Fruit fly (Drosophila melanogaster) whole organism, embryonic: ENCODE measurements around the gene Bmcp.

Experiments used
- Atf6 ChIP-seq: fragments of 200-800 bp; sonication (Bioruptor generic); IDR thresholded peaks from 2 replicates; pipeline ENCODE4 v1.3.6; 2022; ENCODE audit warnings: missing biosample characterization, missing genetic modification characterization
- BEAF-32 ChIP-seq: fragments of 200-800 bp; sonication (Bioruptor generic); optimal IDR thresholded peaks from 3 replicates; lab custom pipeline; 2017; ENCODE audit warnings: missing biosample characterization, missing genetic modification characterization, mild to moderate bottlenecking, moderate library complexity, missing genetic modification reagents
- C15 ChIP-seq: fragments of 200-800 bp; sonication (Bioruptor generic); IDR thresholded peaks from 3 replicates; pipeline ENCODE4 v1.3.6; 2022; ENCODE audit warnings: missing biosample characterization, missing genetic modification characterization
- CG10209 ChIP-seq: fragments of 200-800 bp; sonication (Bioruptor generic); optimal IDR thresholded peaks from 3 replicates; lab custom pipeline; 2017; ENCODE audit warnings: missing biosample characterization, mild to moderate bottlenecking, missing genetic modification characterization, missing genetic modification reagents
- CG10543 ChIP-seq: fragments of 200-800 bp; sonication (Bioruptor generic); optimal IDR thresholded peaks from 3 replicates; lab custom pipeline; 2017; ENCODE audit warnings: missing biosample characterization, mild to moderate bottlenecking, missing genetic modification characterization, moderate library complexity
- CG12104 ChIP-seq: fragments of 200-800 bp; sonication (Bioruptor generic); optimal IDR thresholded peaks from 3 replicates; lab custom pipeline; 2016; ENCODE audit warnings: missing biosample characterization, missing genetic modification characterization
- CG12219 ChIP-seq: fragments of 200-800 bp; sonication (Bioruptor generic); optimal IDR thresholded peaks from 3 replicates; lab custom pipeline; 2018; ENCODE audit warnings: missing biosample characterization, mild to moderate bottlenecking, missing genetic modification characterization
- CG12299 ChIP-seq: fragments of 200-800 bp; sonication (Bioruptor generic); optimal IDR thresholded peaks from 2 replicates; lab custom pipeline; 2018; ENCODE audit warnings: missing biosample characterization, mild to moderate bottlenecking, missing genetic modification characterization
- CG1529 ChIP-seq: fragments of 200-800 bp; sonication (Bioruptor generic); optimal IDR thresholded peaks from 3 replicates; lab custom pipeline; 2018; ENCODE audit warnings: missing biosample characterization, missing genetic modification characterization
- CG17361 ChIP-seq: fragments of 200-800 bp; sonication (Bioruptor generic); IDR thresholded peaks from 3 replicates; pipeline ENCODE4 v1.3.6; 2022; ENCODE audit warnings: missing biosample characterization, missing genetic modification characterization
- CG18476 ChIP-seq: fragments of 200-800 bp; sonication (Bioruptor generic); optimal IDR thresholded peaks from 2 replicates; lab custom pipeline; 2016; ENCODE audit warnings: missing biosample characterization, mild to moderate bottlenecking, missing genetic modification characterization
- CG18599 ChIP-seq: fragments of 200-800 bp; sonication (Bioruptor generic); optimal IDR thresholded peaks from 3 replicates; lab custom pipeline; 2017; ENCODE audit warnings: missing biosample characterization, missing genetic modification characterization, mild to moderate bottlenecking, moderate library complexity, missing genetic modification reagents
- CG2889 ChIP-seq: fragments of 200-800 bp; sonication (Bioruptor generic); IDR thresholded peaks from 3 replicates; pipeline ENCODE4 v1.3.6; 2022; ENCODE audit warnings: missing biosample characterization, missing genetic modification characterization
- CG3163 ChIP-seq: fragments of 200-800 bp; sonication (Bioruptor generic); optimal IDR thresholded peaks from 3 replicates; lab custom pipeline; 2016; ENCODE audit warnings: missing biosample characterization, missing genetic modification characterization
- CG32767 ChIP-seq: fragments of 200-800 bp; sonication (Bioruptor generic); IDR thresholded peaks from 2 replicates; pipeline ENCODE4 v1.3.6; 2022; ENCODE audit warnings: missing biosample characterization, missing genetic modification characterization
- CG3407 ChIP-seq: fragments of 200-800 bp; sonication (Bioruptor generic); optimal IDR thresholded peaks from 2 replicates; lab custom pipeline; 2018; ENCODE audit warnings: missing biosample characterization, mild to moderate bottlenecking, missing genetic modification characterization
- CG6689 ChIP-seq: fragments of 200-800 bp; sonication (Bioruptor generic); IDR thresholded peaks from 2 replicates; pipeline ENCODE4 v1.3.6; 2022; ENCODE audit warnings: missing biosample characterization, missing genetic modification characterization
- CG6765 ChIP-seq: fragments of 200-800 bp; sonication (Bioruptor generic); optimal IDR thresholded peaks from 3 replicates; lab custom pipeline; 2017; ENCODE audit warnings: missing biosample characterization, mild to moderate bottlenecking, missing genetic modification characterization
- CG7372 ChIP-seq: fragments of 200-800 bp; sonication (Bioruptor generic); IDR thresholded peaks from 2 replicates; pipeline ENCODE4 v1.3.6; 2022; ENCODE audit warnings: missing biosample characterization, missing genetic modification characterization
- CG8765 ChIP-seq: fragments of 200-800 bp; sonication (Bioruptor generic); IDR thresholded peaks from 2 replicates; pipeline ENCODE4 v1.3.6; 2022; ENCODE audit warnings: missing biosample characterization, missing genetic modification characterization
- CG8924 ChIP-seq: fragments of 200-800 bp; optimal IDR thresholded peaks from 3 replicates; lab custom pipeline; 2019; ENCODE audit warnings: missing biosample characterization, mild to moderate bottlenecking, missing genetic modification characterization, moderate library complexity
- CG9609 ChIP-seq: fragments of 200-800 bp; sonication (Bioruptor generic); optimal IDR thresholded peaks from 3 replicates; lab custom pipeline; 2016; ENCODE audit warnings: missing biosample characterization, missing genetic modification characterization
- CG9932 ChIP-seq: fragments of 200-800 bp; sonication (Bioruptor generic); IDR thresholded peaks from 2 replicates; pipeline ENCODE4 v1.3.6; 2022; ENCODE audit warnings: missing biosample characterization, missing genetic modification characterization
- ERR ChIP-seq: fragments of 200-800 bp; sonication (Bioruptor generic); optimal IDR thresholded peaks from 2 replicates; lab custom pipeline; 2016; ENCODE audit warnings: missing biosample characterization, missing genetic modification characterization
- Ets97D ChIP-seq: fragments of 200-800 bp; sonication (Bioruptor generic); optimal IDR thresholded peaks from 3 replicates; lab custom pipeline; 2016; ENCODE audit warnings: missing biosample characterization, missing genetic modification characterization
- Hand ChIP-seq: fragments of 200-800 bp; sonication (Bioruptor generic); optimal IDR thresholded peaks from 2 replicates; lab custom pipeline; 2017; ENCODE audit warnings: mild to moderate bottlenecking, missing biosample characterization, missing genetic modification reagents, missing genetic modification characterization
- HmgZ ChIP-seq: fragments of 200-800 bp; sonication (Bioruptor generic); optimal IDR thresholded peaks from 2 replicates; lab custom pipeline; 2018; ENCODE audit warnings: missing biosample characterization, mild to moderate bottlenecking, missing genetic modification characterization
- MESR4 ChIP-seq: fragments of 200-800 bp; sonication (Bioruptor generic); optimal IDR thresholded peaks from 2 replicates; lab custom pipeline; 2018; ENCODE audit warnings: missing biosample characterization, mild to moderate bottlenecking, missing genetic modification characterization, moderate library complexity
- Six4 ChIP-seq: fragments of 200-800 bp; sonication (Bioruptor generic); optimal IDR thresholded peaks from 2 replicates; lab custom pipeline; 2016; ENCODE audit warnings: missing biosample characterization, missing genetic modification characterization
- Sry-δ ChIP-seq: fragments of 200-800 bp; sonication (Bioruptor generic); optimal IDR thresholded peaks from 2 replicates; lab custom pipeline; 2016; ENCODE audit warnings: missing biosample characterization, missing genetic modification characterization
- bsh ChIP-seq, 2 experiments: fragments of 200-800 bp; sonication (Bioruptor generic); optimal IDR thresholded peaks; 2 replicates each; lab custom pipeline; 2017 to 2018; ENCODE audit warnings: mild to moderate bottlenecking in 2 of 2, missing biosample characterization in 2 of 2, missing genetic modification characterization in 2 of 2, moderate library complexity in 1 of 2
- cato ChIP-seq: fragments of 200-800 bp; sonication (Bioruptor generic); optimal IDR thresholded peaks from 2 replicates; lab custom pipeline; 2016; ENCODE audit warnings: missing biosample characterization, missing genetic modification characterization, borderline replicate concordance
- chinmo ChIP-seq: fragments of 200-800 bp; sonication (Bioruptor generic); IDR thresholded peaks from 4 replicates; pipeline ENCODE4 v1.3.6; 2022; ENCODE audit warnings: missing biosample characterization, missing genetic modification characterization; ENCODE audit not compliant: partially characterized antibody
- dan ChIP-seq: fragments of 200-800 bp; sonication (Bioruptor generic); IDR thresholded peaks from 2 replicates; pipeline ENCODE4 v1.3.6; 2022; ENCODE audit warnings: missing biosample characterization, missing genetic modification characterization
- fu2 ChIP-seq: fragments of 200-800 bp; sonication (Bioruptor generic); optimal IDR thresholded peaks from 2 replicates; lab custom pipeline; 2016; ENCODE audit warnings: missing biosample characterization, missing genetic modification characterization
- ind ChIP-seq: fragments of 200-800 bp; sonication (Bioruptor generic); optimal IDR thresholded peaks from 3 replicates; lab custom pipeline; 2016; ENCODE audit warnings: missing biosample characterization, missing genetic modification characterization
- kni ChIP-seq: fragments of 200-800 bp; sonication (Bioruptor generic); optimal IDR thresholded peaks from 3 replicates; lab custom pipeline; 2017; ENCODE audit warnings: mild to moderate bottlenecking, missing biosample characterization, missing genetic modification reagents, missing genetic modification characterization
- nmo ChIP-seq: fragments of 200-800 bp; sonication (Bioruptor generic); optimal IDR thresholded peaks from 2 replicates; lab custom pipeline; 2018; ENCODE audit warnings: missing biosample characterization, mild to moderate bottlenecking, missing genetic modification characterization, moderate library complexity
- nom ChIP-seq: fragments of 200-800 bp; sonication (Bioruptor generic); optimal IDR thresholded peaks from 2 replicates; lab custom pipeline; 2017; ENCODE audit warnings: missing biosample characterization, missing genetic modification characterization, mild to moderate bottlenecking, moderate library complexity, missing genetic modification reagents
- oc ChIP-seq: fragments of 200-800 bp; sonication (Bioruptor generic); optimal IDR thresholded peaks from 2 replicates; lab custom pipeline; 2018; ENCODE audit warnings: missing biosample characterization, mild to moderate bottlenecking, missing genetic modification characterization, moderate library complexity
- prd ChIP-seq, 3 experiments: fragments of >200 bp in 2 of 3; fragments of 200-800 bp in 1 of 3; sonication (Bioruptor generic) in 1 of 3; optimal IDR thresholded peaks in 2 of 3; IDR thresholded peaks in 1 of 3; 2 replicates in 2 of 3; 3 replicates in 1 of 3; pipeline versions ENCODE4 v1.3.6 to Lab custom; 2017 to 2022; ENCODE audit warnings: missing biosample characterization in 1 of 3, missing genetic modification characterization in 1 of 3
- repo ChIP-seq: fragments of 200-800 bp; sonication (Bioruptor generic); optimal IDR thresholded peaks from 2 replicates; lab custom pipeline; 2016; ENCODE audit warnings: missing biosample characterization, missing genetic modification characterization
- salm ChIP-seq: fragments of 200-800 bp; sonication (Bioruptor generic); optimal IDR thresholded peaks from 2 replicates; lab custom pipeline; 2018; ENCODE audit warnings: missing biosample characterization, mild to moderate bottlenecking, missing genetic modification characterization
- sna ChIP-seq: fragments of 200-800 bp; sonication (Bioruptor generic); IDR thresholded peaks from 2 replicates; pipeline ENCODE4 v1.3.6; 2022; ENCODE audit warnings: missing biosample characterization, missing genetic modification characterization; ENCODE audit not compliant: partially characterized antibody
- so ChIP-seq: fragments of 200-800 bp; sonication (Bioruptor generic); IDR thresholded peaks from 3 replicates; pipeline ENCODE4 v1.3.6; 2022; ENCODE audit warnings: missing biosample characterization, missing genetic modification characterization
- sqz ChIP-seq: fragments of 200-800 bp; sonication (Bioruptor generic); optimal IDR thresholded peaks from 3 replicates; lab custom pipeline; 2018; ENCODE audit warnings: missing biosample characterization, mild to moderate bottlenecking, missing genetic modification characterization
- ssp ChIP-seq: fragments of 200-800 bp; sonication (Bioruptor generic); IDR thresholded peaks from 2 replicates; pipeline ENCODE4 v1.3.6; 2022; ENCODE audit warnings: missing biosample characterization, missing genetic modification characterization
- tap ChIP-seq: fragments of 200-800 bp; optimal IDR thresholded peaks from 3 replicates; lab custom pipeline; 2019; ENCODE audit warnings: missing biosample characterization, mild to moderate bottlenecking, missing genetic modification characterization, moderate library complexity
- toy ChIP-seq: fragments of 200-800 bp; sonication (Bioruptor generic); IDR thresholded peaks from 2 replicates; pipeline ENCODE4 v1.3.6; 2022; ENCODE audit warnings: missing biosample characterization, missing genetic modification characterization
- zfh2 ChIP-seq: fragments of 200-800 bp; sonication (Bioruptor generic); optimal IDR thresholded peaks from 2 replicates; lab custom pipeline; 2016; ENCODE audit warnings: missing biosample characterization, missing genetic modification characterization

Bmcp gene

DNA sequence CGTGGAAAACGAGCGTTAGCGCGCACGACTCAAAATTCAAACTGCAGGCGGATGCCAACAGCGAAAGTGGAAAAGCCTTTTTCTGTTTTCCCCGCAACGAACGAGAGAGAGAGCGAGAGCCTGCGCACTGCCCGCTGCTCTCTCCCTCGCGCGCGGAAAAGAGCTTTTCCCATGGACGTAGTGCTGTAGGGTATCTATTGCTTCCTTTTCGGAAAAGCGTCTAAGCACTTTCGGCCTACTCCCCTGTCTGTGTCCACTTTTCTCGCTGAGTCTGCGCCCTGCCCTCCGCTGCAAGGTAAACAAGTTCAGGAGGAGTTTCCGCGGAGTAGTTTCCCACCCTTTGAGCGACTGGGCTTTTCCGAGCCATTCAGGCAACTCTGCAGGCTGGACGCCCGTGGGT is 40.4 kb upstream of the Bmcp start, which contains the start of gene CG32085 (continued):
- TF ChIP-seq prd (optimal IDR thresholded peaks at IDR 0.05; lab: Kevin White, UChicago) = no peak
- peak; percentile 55 for TF ChIP-seq prd (GFP tag; IDR thresholded peaks at IDR 0.05; lab: Robert Waterston, UW)
- TF ChIP-seq Sry-δ (GFP tag; lab: Kevin White, UChicago) = peak; percentile 6
- TF ChIP-seq bsh (GFP tag; optimal IDR thresholded peaks at IDR 0.05; lab: Kevin White, UChicago) = no peak
- TF ChIP-seq CG18476 (GFP tag; lab: Kevin White, UChicago) = no peak
- 0 out of 2 replicates have a peak, but pooled peaks have one; percentile 20 for TF ChIP-seq CG32767 (GFP tag; lab: Robert Waterston, UW)
- peak; percentile 37; the same call in 1 of the 2 replicates for TF ChIP-seq CG7372 (GFP tag; lab: Robert Waterston, UW)
- no peak for TF ChIP-seq nom (GFP tag; lab: Kevin White, UChicago)
- no peak for TF ChIP-seq CG8765 (GFP tag; lab: Robert Waterston, UW)
- TF ChIP-seq Atf6 = peak; percentile 66
- TF ChIP-seq dan = no peak; the same call in 1 of the 2 replicates
- peak; percentile 91 for TF ChIP-seq CG18599
- TF ChIP-seq Hand (GFP tag; lab: Kevin White, UChicago) = peak; percentile 62
- peak; percentile 0 for TF ChIP-seq kni (GFP tag; lab: Kevin White, UChicago)
- TF ChIP-seq sqz (GFP tag; lab: Kevin White, UChicago) = no peak
- TF ChIP-seq sna (GFP tag; lab: Robert Waterston, UW) = no peak
- peak; percentile 28 for TF ChIP-seq ERR
- TF ChIP-seq repo (GFP tag; lab: Kevin White, UChicago) = peak; percentile 28
- no peak for TF ChIP-seq so (GFP tag; lab: Robert Waterston, UW)
- peak; percentile 17 for TF ChIP-seq Ets97D (GFP tag; lab: Kevin White, UChicago)
- no peak for TF ChIP-seq CG3407
- peak; percentile 68 for TF ChIP-seq ind (GFP tag; lab: Kevin White, UChicago)
- 0 out of 3 replicates have a peak, but pooled peaks have one; percentile 59 for TF ChIP-seq CG2889 (GFP tag; lab: Robert Waterston, UW)
- peak; percentile 38 for TF ChIP-seq HmgZ (tag; lab: Kevin White, UChicago)
- peak; percentile 17 for TF ChIP-seq CG3163 (GFP tag; lab: Kevin White, UChicago)
- TF ChIP-seq CG12219 = peak; percentile 13
- TF ChIP-seq cato (GFP tag; lab: Kevin White, UChicago) = no peak
- TF ChIP-seq CG6765 = peak; percentile 50
- TF ChIP-seq CG8924 (tag; lab: Kevin White, UChicago) = peak; percentile 35
- TF ChIP-seq nmo = no peak
- no peak for TF ChIP-seq MESR4 (GFP tag; lab: Kevin White, UChicago)
- TF ChIP-seq CG1529 = no peak
- TF ChIP-seq CG6689 (GFP tag; lab: Robert Waterston, UW) = 0 out of 2 replicates have a peak, but pooled peaks have one; percentile 30
- 0 out of 3 replicates have a peak, but pooled peaks have one; percentile 37 for TF ChIP-seq C15 (GFP tag; lab: Robert Waterston, UW)
- peak; percentile 71; the same call in 2 of the 4 replicates for TF ChIP-seq chinmo (GFP tag; lab: Robert Waterston, UW)
- peak; percentile 84 for TF ChIP-seq CG9932
- no peak for TF ChIP-seq tap (tag; lab: Kevin White, UChicago)
- TF ChIP-seq zfh2 (GFP tag; lab: Kevin White, UChicago) = peak; percentile 71
- no peak for TF ChIP-seq salm (tag; lab: Kevin White, UChicago)
- TF ChIP-seq CG10543 (GFP tag; lab: Kevin White, UChicago) = peak; percentile 60
- TF ChIP-seq ssp (GFP tag; lab: Robert Waterston, UW) = no peak
- TF ChIP-seq CG12104 (GFP tag; lab: Kevin White, UChicago) = no peak
- peak; percentile 54 for TF ChIP-seq fu2 (GFP tag; lab: Kevin White, UChicago)
- peak; percentile 20 for TF ChIP-seq CG10209 (GFP tag; lab: Kevin White, UChicago)
- TF ChIP-seq oc (tag; lab: Kevin White, UChicago) = no peak
- TF ChIP-seq CG9609 (GFP tag; lab: Kevin White, UChicago) = peak; percentile 44
- TF ChIP-seq CG12299 (tag; lab: Kevin White, UChicago) = no peak
- 0 out of 3 replicates have a peak, but pooled peaks have one; percentile 27 for TF ChIP-seq CG17361 (GFP tag; lab: Robert Waterston, UW)
- peak; percentile 55; the same call in 1 of the 2 replicates for TF ChIP-seq toy (GFP tag; lab: Robert Waterston, UW)
- TF ChIP-seq BEAF-32 (GFP tag; lab: Kevin White, UChicago) = no peak
- peak; percentile 25 for TF ChIP-seq Six4 (GFP tag; lab: Kevin White, UChicago)
